Fruit fly (Drosophila melanogaster) whole organism, pupa: ENCODE data around the gene bys.

Experiments used
- CG10348 ChIP-seq: fragments of 200-800 bp; sonication (Bioruptor generic); IDR thresholded peaks from 2 replicates; pipeline ENCODE4 v1.3.6; 2022; ENCODE audit warnings: missing biosample characterization, missing genetic modification characterization
- CG13204 ChIP-seq: fragments of 200-800 bp; sonication (Bioruptor generic); optimal IDR thresholded peaks from 2 replicates; lab custom pipeline; 2018; ENCODE audit warnings: missing biosample characterization, mild to moderate bottlenecking, missing genetic modification characterization, moderate library complexity
- CG14655 ChIP-seq: fragments of 200-800 bp; sonication (Bioruptor generic); optimal IDR thresholded peaks from 3 replicates; lab custom pipeline; 2017; ENCODE audit warnings: mild to moderate bottlenecking, missing biosample characterization, missing genetic modification reagents, missing genetic modification characterization
- CG32121 ChIP-seq: fragments of 200-800 bp; sonication (Bioruptor generic); IDR thresholded peaks from 2 replicates; pipeline ENCODE4 v1.3.6; 2022; ENCODE audit warnings: missing biosample characterization, missing genetic modification characterization
- CG4496 ChIP-seq: fragments of 200-800 bp; sonication (Bioruptor generic); IDR thresholded peaks from 3 replicates; pipeline ENCODE4 v1.3.6; 2022; ENCODE audit warnings: missing biosample characterization, missing genetic modification characterization
- CG8159 ChIP-seq: fragments of 200-800 bp; sonication (Bioruptor generic); optimal IDR thresholded peaks from 3 replicates; lab custom pipeline; 2018; ENCODE audit warnings: missing biosample characterization, mild to moderate bottlenecking, missing genetic modification characterization, moderate library complexity
- CG8301 ChIP-seq: fragments of 200-800 bp; sonication (Bioruptor generic); optimal IDR thresholded peaks from 2 replicates; lab custom pipeline; 2018; ENCODE audit warnings: missing biosample characterization, mild to moderate bottlenecking, missing genetic modification characterization
- CG9948 ChIP-seq: fragments of 200-800 bp; sonication (Bioruptor generic); optimal IDR thresholded peaks from 2 replicates; lab custom pipeline; 2018; ENCODE audit warnings: missing biosample characterization, mild to moderate bottlenecking, missing genetic modification characterization, moderate library complexity
- Pif1A ChIP-seq: fragments of 200-800 bp; sonication (Bioruptor generic); optimal IDR thresholded peaks from 3 replicates; lab custom pipeline; 2016; ENCODE audit warnings: missing biosample characterization, missing genetic modification characterization
- gl ChIP-seq: fragments of 200-800 bp; sonication (Bioruptor generic); optimal IDR thresholded peaks from 2 replicates; lab custom pipeline; 2018; ENCODE audit warnings: missing biosample characterization, mild to moderate bottlenecking, missing genetic modification characterization
- rn ChIP-seq: fragments of 200-800 bp; sonication (Bioruptor generic); IDR thresholded peaks from 2 replicates; pipeline ENCODE4 v1.3.6; 2022; ENCODE audit warnings: missing biosample characterization, missing genetic modification characterization

- TF ChIP-seq Pif1A (peak; percentile 42), rn (0 out of 2 replicates have a peak, but pooled peaks have one; percentile 6), CG32121 (peak; percentile 51), CG10348 (GFP tag; lab: Robert Waterston, UW) (no peak), CG14655 (no peak), gl (tag; lab: Kevin White, UChicago) (peak; percentile 39), CG13204 (GFP tag; lab: Kevin White, UChicago) (peak; percentile 30), CG8301 (tag; lab: Kevin White, UChicago) (peak; percentile 19), CG8159 (tag; lab: Kevin White, UChicago) (peak; percentile 28), CG9948 (tag; lab: Kevin White, UChicago) (peak; percentile 3), CG4496 (peak; percentile 79)
Measured at dm6 chrX:7934679-7935078, 33.0 kb downstream of the bys start, which contains the start of gene RpS14b.
